Worm (Caenorhabditis elegans) whole organism, L4 larva: ENCODE data around the gene K10D2.8.

Source experiments
- D1046.2 ChIP-seq: fragments of 200-800 bp; sonication (Bioruptor generic); IDR thresholded peaks from 2 replicates; pipeline ENCODE4 v1.3.6; 2022; ENCODE audit warnings: missing genetic modification characterization, missing compliant biosample characterization
- F10B5.3 ChIP-seq: sonication (generic microtip); optimal IDR thresholded peaks from 2 replicates; lab custom pipeline; 2016; ENCODE audit warnings: mild to moderate bottlenecking, missing genetic modification characterization, missing compliant biosample characterization
- F26F4.8 ChIP-seq: fragments of 200-800 bp; sonication (Bioruptor generic); conservative IDR thresholded peaks from 2 replicates; pipeline ENCODE4 v1.3.6; 2022; ENCODE audit warnings: missing genetic modification characterization, missing compliant biosample characterization
- F44E2.7 ChIP-seq: fragments of 200-800 bp; sonication (Bioruptor generic); IDR thresholded peaks from 2 replicates; pipeline ENCODE4 v2.1.2; 2022; ENCODE audit warnings: missing genetic modification characterization, missing compliant biosample characterization
- R02D3.7 ChIP-seq: fragments of 150-350 bp; sonication (generic microtip); optimal IDR thresholded peaks from 3 replicates; lab custom pipeline; 2014; ENCODE audit warnings: missing biosample characterization, missing genetic modification characterization
- T26A8.4 ChIP-seq: fragments of 200-800 bp; sonication (Bioruptor generic); IDR thresholded peaks from 2 replicates; pipeline ENCODE4 v1.3.6; 2022; ENCODE audit warnings: missing genetic modification characterization, missing compliant biosample characterization
- Y48G9A.11 ChIP-seq: fragments of 200-800 bp; sonication (Bioruptor generic); IDR thresholded peaks from 2 replicates; pipeline ENCODE4 v1.3.6; 2022; ENCODE audit warnings: missing genetic modification reagents, missing genetic modification characterization, missing compliant biosample characterization
- aha-1 ChIP-seq: fragments of 150-350 bp; peaks from one replicate; lab custom pipeline; 2014; ENCODE audit warnings: missing biosample characterization, missing genetic modification characterization
- aly-2 ChIP-seq: sonication (generic microtip); optimal IDR thresholded peaks from 2 replicates; lab custom pipeline; 2018; ENCODE audit warnings: missing biosample characterization, missing genetic modification characterization
- ama-1 ChIP-seq: fragments of 150-350 bp; optimal IDR thresholded peaks from 2 replicates; lab custom pipeline; 2014; ENCODE audit warnings: inconsistent platforms, mixed read lengths
- arid-1 ChIP-seq: fragments of 200-800 bp; sonication (Bioruptor generic); conservative IDR thresholded peaks from 2 replicates; pipeline ENCODE4 v1.3.6; 2022; ENCODE audit warnings: missing genetic modification reagents, missing genetic modification characterization, missing compliant biosample characterization
- attf-4 ChIP-seq: sonication (generic microtip); optimal IDR thresholded peaks from 3 replicates; lab custom pipeline; 2017; ENCODE audit warnings: missing biosample characterization, missing genetic modification characterization
- ceh-20 ChIP-seq: fragments of 200-800 bp; sonication (Bioruptor generic); IDR thresholded peaks from 2 replicates; pipeline ENCODE4 v1.3.6; 2022; ENCODE audit warnings: missing genetic modification reagents, missing genetic modification characterization, missing compliant biosample characterization
- ceh-28 ChIP-seq: fragments of 150-350 bp; optimal IDR thresholded peaks from 2 replicates; lab custom pipeline; 2014; ENCODE audit warnings: missing biosample characterization, missing genetic modification reagents, missing genetic modification characterization
- ceh-32 ChIP-seq: sonication (generic microtip); optimal IDR thresholded peaks from 2 replicates; lab custom pipeline; 2016; ENCODE audit warnings: mild to moderate bottlenecking, missing genetic modification characterization, missing compliant biosample characterization; ENCODE audit not compliant: poor library complexity
- ceh-82 ChIP-seq: sonication (generic microtip); optimal IDR thresholded peaks from 2 replicates; lab custom pipeline; 2017; ENCODE audit warnings: missing biosample characterization, missing genetic modification characterization
- ces-1 ChIP-seq: fragments of 150-350 bp; sonication (generic microtip); optimal IDR thresholded peaks from 4 replicates; lab custom pipeline; 2014; ENCODE audit warnings: missing biosample characterization, missing genetic modification reagents, missing genetic modification characterization
- ctbp-1 ChIP-seq: fragments of 200-800 bp; sonication (Bioruptor generic); IDR thresholded peaks from 2 replicates; pipeline ENCODE4 v1.3.6; 2022; ENCODE audit warnings: missing genetic modification reagents, missing genetic modification characterization, missing compliant biosample characterization
- daf-19 ChIP-seq: fragments of 200-800 bp; sonication (Bioruptor generic); conservative IDR thresholded peaks from 2 replicates; pipeline ENCODE4 v1.3.6; 2022; ENCODE audit warnings: missing genetic modification characterization, missing compliant biosample characterization
- daf-8 ChIP-seq: fragments of 200-800 bp; sonication (Bioruptor generic); IDR thresholded peaks from 2 replicates; pipeline ENCODE4 v1.3.6; 2022; ENCODE audit warnings: missing genetic modification characterization, missing compliant biosample characterization
- dmd-9 ChIP-seq: fragments of 200-800 bp; sonication (Bioruptor generic); IDR thresholded peaks from 2 replicates; pipeline ENCODE4 v1.3.6; 2022; ENCODE audit warnings: missing genetic modification reagents, missing genetic modification characterization, missing compliant biosample characterization
- dve-1 ChIP-seq: sonication (generic microtip); optimal IDR thresholded peaks from 2 replicates; lab custom pipeline; 2017; ENCODE audit warnings: antibody characterized with exemption, mild to moderate bottlenecking, missing genetic modification characterization, missing compliant biosample characterization; ENCODE audit not compliant: insufficient read depth
- egl-43 ChIP-seq: fragments of 200-800 bp; sonication (Bioruptor generic); IDR thresholded peaks from 2 replicates; pipeline ENCODE4 v1.3.6; 2022; ENCODE audit warnings: missing genetic modification reagents, missing genetic modification characterization, missing compliant biosample characterization
- fkh-10 ChIP-seq: fragments of 150-350 bp; optimal IDR thresholded peaks from 2 replicates; lab custom pipeline; 2014; ENCODE audit warnings: missing biosample characterization, missing genetic modification reagents, missing genetic modification characterization
- hlh-30 ChIP-seq: sonication (generic microtip); optimal IDR thresholded peaks from 2 replicates; lab custom pipeline; 2017; ENCODE audit warnings: antibody characterized with exemption, mild to moderate bottlenecking, missing genetic modification characterization, missing compliant biosample characterization; ENCODE audit not compliant: insufficient read depth
- lin-1 ChIP-seq: fragments of 200-800 bp; sonication (Bioruptor generic); IDR thresholded peaks from 2 replicates; pipeline ENCODE4 v1.3.6; 2022; ENCODE audit warnings: missing genetic modification reagents, missing genetic modification characterization, missing compliant biosample characterization
- lin-13 ChIP-seq: fragments of 150-350 bp; optimal IDR thresholded peaks from 2 replicates; lab custom pipeline; 2014; ENCODE audit warnings: missing biosample characterization, missing genetic modification reagents, missing genetic modification characterization
- lin-38 ChIP-seq: fragments of 200-800 bp; sonication (Bioruptor generic); IDR thresholded peaks from 2 replicates; pipeline ENCODE4 v1.3.6; 2022; ENCODE audit warnings: missing genetic modification reagents, missing genetic modification characterization, missing compliant biosample characterization
- lin-39 ChIP-seq: fragments of 150-350 bp; optimal IDR thresholded peaks from 2 replicates; lab custom pipeline; 2014; ENCODE audit warnings: missing biosample characterization, missing genetic modification reagents, missing genetic modification characterization
- lir-3 ChIP-seq: sonication (generic microtip); optimal IDR thresholded peaks from 2 replicates; lab custom pipeline; 2016; ENCODE audit warnings: mild to moderate bottlenecking, missing genetic modification characterization, missing compliant biosample characterization
- madf-5 ChIP-seq, 2 experiments: fragments of 200-800 bp; sonication (Bioruptor generic); IDR thresholded peaks; 2 replicates each; pipeline ENCODE4 v1.3.6; 2022; ENCODE audit warnings: missing compliant biosample characterization in 2 of 2, missing genetic modification characterization in 2 of 2
- madf-9 ChIP-seq: fragments of 200-800 bp; sonication (Bioruptor generic); conservative IDR thresholded peaks from 2 replicates; pipeline ENCODE4 v1.3.6; 2022; ENCODE audit warnings: missing genetic modification reagents, missing genetic modification characterization, missing compliant biosample characterization
- mdl-1 ChIP-seq, 2 experiments: fragments of 150-350 bp in 1 of 2; sonication (generic microtip) in 1 of 2; optimal IDR thresholded peaks; 2 replicates each; lab custom pipeline; 2014 to 2017; ENCODE audit warnings: missing biosample characterization in 2 of 2, missing genetic modification characterization in 2 of 2
- mdt-29 ChIP-seq: fragments of 200-800 bp; sonication (Bioruptor generic); IDR thresholded peaks from 2 replicates; pipeline ENCODE4 v1.3.6; 2022; ENCODE audit warnings: missing genetic modification reagents, missing genetic modification characterization, missing compliant biosample characterization
- mes-2 ChIP-seq: sonication (generic microtip); optimal IDR thresholded peaks from 2 replicates; lab custom pipeline; 2016; ENCODE audit warnings: missing genotype, mild to moderate bottlenecking, missing genetic modification characterization, missing compliant biosample characterization; ENCODE audit not compliant: poor library complexity, severe bottlenecking
- mxl-2 ChIP-seq: fragments of 200-800 bp; sonication (Bioruptor generic); conservative IDR thresholded peaks from 2 replicates; pipeline ENCODE4 v1.3.6; 2022; ENCODE audit warnings: missing genetic modification reagents, missing genetic modification characterization, missing compliant biosample characterization
- nhr-111 ChIP-seq: fragments of 200-800 bp; sonication (Bioruptor generic); optimal IDR thresholded peaks from 2 replicates; lab custom pipeline; 2018; ENCODE audit warnings: mild to moderate bottlenecking, missing genetic modification characterization, missing compliant biosample characterization
- nhr-25 ChIP-seq: sonication (generic microtip); optimal IDR thresholded peaks from 2 replicates; lab custom pipeline; 2017; ENCODE audit warnings: missing genetic modification characterization, mild to moderate bottlenecking, missing compliant biosample characterization, antibody characterized with exemption, moderate library complexity, borderline replicate concordance; ENCODE audit not compliant: insufficient read depth
- nhr-48 ChIP-seq: sonication (generic microtip); optimal IDR thresholded peaks from 2 replicates; lab custom pipeline; 2016; ENCODE audit warnings: mild to moderate bottlenecking, missing genetic modification characterization, missing compliant biosample characterization
- nhr-76 ChIP-seq: fragments of 150-350 bp; optimal IDR thresholded peaks from 2 replicates; lab custom pipeline; 2014; ENCODE audit warnings: missing biosample characterization, missing genetic modification characterization
- nhr-77 ChIP-seq: fragments of 150-350 bp; optimal IDR thresholded peaks from 2 replicates; lab custom pipeline; 2014; ENCODE audit warnings: missing biosample characterization, missing genetic modification characterization
- pqm-1 ChIP-seq: sonication (generic microtip); optimal IDR thresholded peaks from 2 replicates; lab custom pipeline; 2017; ENCODE audit warnings: missing biosample characterization, missing genetic modification characterization
- rbr-2 ChIP-seq: sonication (generic microtip); optimal IDR thresholded peaks from 2 replicates; lab custom pipeline; 2016; ENCODE audit warnings: missing genotype, missing genetic modification characterization, missing compliant biosample characterization
- saeg-2 ChIP-seq: fragments of 200-800 bp; sonication (Bioruptor generic); IDR thresholded peaks from 2 replicates; pipeline ENCODE4 v1.3.6; 2022; ENCODE audit warnings: missing genetic modification reagents, missing genetic modification characterization, missing compliant biosample characterization
- sdz-12 ChIP-seq: fragments of 200-800 bp; sonication (Bioruptor generic); optimal IDR thresholded peaks from 2 replicates; lab custom pipeline; 2018; ENCODE audit warnings: mild to moderate bottlenecking, missing genetic modification characterization, missing compliant biosample characterization
- skn-1 ChIP-seq: fragments of 150-350 bp; optimal IDR thresholded peaks from 2 replicates; lab custom pipeline; 2014; ENCODE audit warnings: missing biosample characterization, missing genetic modification characterization
- snpc-4 ChIP-seq: fragments of 150-350 bp; optimal IDR thresholded peaks from 2 replicates; lab custom pipeline; 2014; ENCODE audit warnings: missing biosample characterization, missing genetic modification characterization
- spr-3 ChIP-seq: fragments of 200-800 bp; sonication (Bioruptor generic); optimal IDR thresholded peaks from 2 replicates; lab custom pipeline; 2018; ENCODE audit warnings: mild to moderate bottlenecking, missing genetic modification characterization, missing compliant biosample characterization
- tag-97 ChIP-seq: fragments of 200-800 bp; sonication (Bioruptor generic); IDR thresholded peaks from 2 replicates; pipeline ENCODE4 v1.3.6; 2022; ENCODE audit warnings: missing genetic modification characterization, missing compliant biosample characterization
- tra-1 ChIP-seq: fragments of 200-800 bp; sonication (Bioruptor generic); IDR thresholded peaks from 2 replicates; pipeline ENCODE4 v1.3.6; 2022; ENCODE audit warnings: missing genetic modification reagents, missing genetic modification characterization, missing compliant biosample characterization
- unc-39 ChIP-seq: sonication (generic microtip); optimal IDR thresholded peaks from 2 replicates; lab custom pipeline; 2017; ENCODE audit warnings: missing biosample characterization, missing genetic modification characterization
- zfp-2 ChIP-seq: sonication (generic microtip); optimal IDR thresholded peaks from 2 replicates; lab custom pipeline; 2016; ENCODE audit warnings: mild to moderate bottlenecking, missing genetic modification characterization, missing compliant biosample characterization
- ztf-7 ChIP-seq: fragments of 150-350 bp; optimal IDR thresholded peaks from 2 replicates; lab custom pipeline; 2014; ENCODE audit warnings: missing biosample characterization, missing genetic modification characterization

K10D2.8 gene

ce11 chrIII:5202641-5203040 is 14.1 kb downstream of the K10D2.8 start (continued):
- TF ChIP-seq nhr-25 (tag; lab: Kevin White, UChicago) (peak; percentile 59), nhr-48 (tag; lab: Kevin White, UChicago) (peak; percentile 11), tag-97 (GFP tag; lab: Robert Waterston, UW) (no peak), Y48G9A.11 (GFP tag; lab: Robert Waterston, UW) (no peak), ceh-82 (tag; lab: Kevin White, UChicago) (no peak), ceh-28 (tag; lab: Kevin White, UChicago) (no peak), lin-1 (GFP tag; lab: Robert Waterston, UW) (no peak), zfp-2 (no peak), spr-3 (GFP tag; lab: Kevin White, UChicago) (no peak), ztf-7 (peak; percentile 25), madf-5 (GFP tag; IDR thresholded peaks at IDR 0.05; lab: Robert Waterston, UW) (no peak), mdt-29 (GFP tag; lab: Robert Waterston, UW) (no peak), dmd-9 (GFP tag; lab: Robert Waterston, UW) (no peak), skn-1 (tag; lab: Kevin White, UChicago) (no peak), pqm-1 (tag; lab: Kevin White, UChicago) (peak; percentile 54), ceh-32 (tag; lab: Kevin White, UChicago) (no peak), ama-1 (lab: Kevin White, UChicago) (no peak), ces-1 (GFP tag; lab: Kevin White, UChicago) (no peak), tra-1 (GFP tag; lab: Robert Waterston, UW) (0 out of 2 replicates have a peak, but pooled peaks have one; percentile 27), arid-1 (GFP tag; lab: Robert Waterston, UW) (no peak), F10B5.3 (tag; lab: Kevin White, UChicago) (no peak), R02D3.7 (tag; lab: Kevin White, UChicago) (no peak), nhr-76 (tag; lab: Kevin White, UChicago) (no peak), unc-39 (no peak), lin-38 (no peak), lin-13 (GFP tag; lab: Kevin White, UChicago) (no peak), saeg-2 (no peak), mdl-1 (tag; optimal IDR thresholded peaks at IDR 0.05; lab: Kevin White, UChicago) (peak in 1 of 2 experiments; percentile 75), daf-8 (GFP tag; lab: Robert Waterston, UW) (no peak), fkh-10 (GFP tag; lab: Kevin White, UChicago) (no peak), F44E2.7 (no peak), ceh-20 (no peak), snpc-4 (tag; lab: Kevin White, UChicago) (no peak), attf-4 (tag; lab: Kevin White, UChicago) (no peak), mxl-2 (GFP tag; lab: Robert Waterston, UW) (no peak), D1046.2 (GFP tag; lab: Robert Waterston, UW) (no peak), aly-2 (tag; lab: Kevin White, UChicago) (no peak), daf-19 (GFP tag; lab: Robert Waterston, UW) (no peak), lir-3 (tag; lab: Kevin White, UChicago) (no peak), hlh-30 (tag; lab: Kevin White, UChicago) (peak; percentile 80), nhr-77 (tag; lab: Kevin White, UChicago) (peak; percentile 97), rbr-2 (peak; percentile 28), T26A8.4 (GFP tag; lab: Robert Waterston, UW) (no peak), F26F4.8 (GFP tag; lab: Robert Waterston, UW) (no peak), mes-2 (tag; lab: Kevin White, UChicago) (peak; percentile 35), nhr-111 (GFP tag; lab: Kevin White, UChicago) (no peak), madf-9 (GFP tag; lab: Robert Waterston, UW) (no peak), dve-1 (tag; lab: Kevin White, UChicago) (peak; percentile 94), ctbp-1 (GFP tag; lab: Robert Waterston, UW) (no peak), egl-43 (GFP tag; lab: Robert Waterston, UW) (no peak), aha-1 (tag; lab: Kevin White, UChicago) (peak; percentile 64), sdz-12 (GFP tag; lab: Kevin White, UChicago) (no peak), lin-39 (tag; lab: Kevin White, UChicago) (no peak)
